Worm (Caenorhabditis elegans): ENCODE results near the gene srt-37.

DNA sequence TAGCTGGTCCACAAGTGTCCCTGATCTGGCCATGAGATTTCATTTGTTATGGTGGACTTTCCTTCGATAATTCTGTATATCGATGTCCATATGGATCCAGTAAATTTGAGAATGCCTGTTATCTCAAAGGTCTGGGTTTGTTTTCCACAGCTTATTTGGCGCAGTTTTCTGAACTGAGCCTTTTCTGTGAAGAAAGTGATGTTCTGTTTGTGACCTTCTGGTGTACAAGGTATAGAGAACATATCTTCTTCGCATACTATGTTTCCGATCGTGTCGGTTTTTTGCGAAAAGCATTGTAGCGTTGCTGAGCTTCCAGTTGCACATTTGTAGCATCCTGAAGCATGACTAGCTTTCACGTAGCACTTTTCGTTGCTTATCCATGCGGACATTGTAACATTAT lies 21.2 kb upstream of the srt-37 start:
- TF ChIP-seq W03F9.2 (tag; optimal IDR thresholded peaks at IDR 0.05) (no peak), dao-5 (tag; optimal IDR thresholded peaks at IDR 0.05) (no peak), him-1 (tag; optimal IDR thresholded peaks at IDR 0.05) (no peak)
